Fruit fly (Drosophila melanogaster) whole organism, embryonic: ENCODE measurements around the gene CG32369.
A peak's percentile ranks its signal among the peaks of the same experiment; 100 is the strongest.

Source experiments
- Atf-2 ChIP-seq: fragments of 200-800 bp; sonication (Bioruptor generic); optimal IDR thresholded peaks from 2 replicates; lab custom pipeline; 2016; ENCODE audit warnings: missing biosample characterization, missing genetic modification characterization
- Awh ChIP-seq: fragments of 200-800 bp; sonication (Bioruptor generic); IDR thresholded peaks from 2 replicates; pipeline ENCODE4, ENCODE4 v1.3.6; 2022; ENCODE audit warnings: missing biosample characterization, missing genetic modification characterization
- Bdp1 ChIP-seq: fragments of 200-800 bp; sonication (Bioruptor generic); optimal IDR thresholded peaks from 3 replicates; lab custom pipeline; 2016; ENCODE audit warnings: missing biosample characterization, missing genetic modification characterization
- Bgb ChIP-seq: fragments of 200-800 bp; sonication (Bioruptor generic); IDR thresholded peaks from 2 replicates; pipeline ENCODE4 v1.3.6; 2022; ENCODE audit warnings: missing biosample characterization, missing genetic modification characterization; ENCODE audit not compliant: partially characterized antibody
- CG1024 ChIP-seq: fragments of 200-800 bp; sonication (Bioruptor generic); IDR thresholded peaks from 2 replicates; pipeline ENCODE4 v1.3.6; 2022; ENCODE audit warnings: missing biosample characterization, missing genetic modification characterization
- CG10274 ChIP-seq: fragments of 200-800 bp; sonication (Bioruptor generic); optimal IDR thresholded peaks from 3 replicates; lab custom pipeline; 2017; ENCODE audit warnings: missing biosample characterization, mild to moderate bottlenecking, missing genetic modification characterization
- CG11456 ChIP-seq: fragments of 200-800 bp; sonication (Bioruptor generic); IDR thresholded peaks from 3 replicates; pipeline ENCODE4 v1.3.6; 2022; ENCODE audit warnings: missing biosample characterization, missing genetic modification characterization
- CG11723 ChIP-seq: fragments of 200-800 bp; sonication (Bioruptor generic); optimal IDR thresholded peaks from 2 replicates; lab custom pipeline; 2017; ENCODE audit warnings: missing biosample characterization, mild to moderate bottlenecking, missing genetic modification characterization
- CG12391 ChIP-seq: fragments of 200-800 bp; sonication (Bioruptor generic); optimal IDR thresholded peaks from 3 replicates; lab custom pipeline; 2018; ENCODE audit warnings: missing biosample characterization, mild to moderate bottlenecking, missing genetic modification characterization, moderate library complexity
- CG13894 ChIP-seq: fragments of 200-800 bp; sonication (Bioruptor generic); optimal IDR thresholded peaks from 3 replicates; lab custom pipeline; 2018; ENCODE audit warnings: missing biosample characterization, mild to moderate bottlenecking, missing genetic modification characterization, moderate library complexity
- CG16779 ChIP-seq: fragments of 200-800 bp; sonication (Bioruptor generic); IDR thresholded peaks from 2 replicates; pipeline ENCODE4 v1.3.6; 2022; ENCODE audit warnings: missing biosample characterization, missing genetic modification characterization
- CG17361 ChIP-seq: fragments of 200-800 bp; sonication (Bioruptor generic); IDR thresholded peaks from 3 replicates; pipeline ENCODE4 v1.3.6; 2022; ENCODE audit warnings: missing biosample characterization, missing genetic modification characterization
- CG1832 ChIP-seq: fragments of 200-800 bp; sonication (Bioruptor generic); optimal IDR thresholded peaks from 2 replicates; lab custom pipeline; 2017; ENCODE audit warnings: missing biosample characterization, mild to moderate bottlenecking, missing genetic modification characterization, inconsistent platforms
- CG2129 ChIP-seq: fragments of 200-800 bp; sonication (Bioruptor generic); IDR thresholded peaks from 2 replicates; pipeline ENCODE4 v1.3.6; 2022; ENCODE audit warnings: missing biosample characterization, missing genetic modification characterization; ENCODE audit not compliant: partially characterized antibody
- CG31388 ChIP-seq: fragments of 200-800 bp; sonication (Bioruptor generic); optimal IDR thresholded peaks from 2 replicates; lab custom pipeline; 2016; ENCODE audit warnings: missing biosample characterization, missing genetic modification characterization
- CG4328 ChIP-seq: fragments of 200-800 bp; sonication (Bioruptor generic); optimal IDR thresholded peaks from 3 replicates; lab custom pipeline; 2017; ENCODE audit warnings: missing biosample characterization, missing genetic modification reagents, missing genetic modification characterization
- CG6654 ChIP-seq: fragments of 200-800 bp; sonication (Bioruptor generic); optimal IDR thresholded peaks from 2 replicates; lab custom pipeline; 2017; ENCODE audit warnings: missing biosample characterization, mild to moderate bottlenecking, missing genetic modification characterization
- CG6683 ChIP-seq: fragments of 200-800 bp; sonication (Bioruptor generic); optimal IDR thresholded peaks from 2 replicates; lab custom pipeline; 2017; ENCODE audit warnings: missing biosample characterization, mild to moderate bottlenecking, missing genetic modification characterization, missing genetic modification reagents
- CG8359 ChIP-seq: fragments of 200-800 bp; sonication (Bioruptor generic); optimal IDR thresholded peaks from 2 replicates; lab custom pipeline; 2017; ENCODE audit warnings: missing biosample characterization, mild to moderate bottlenecking, missing genetic modification characterization, borderline replicate concordance
- CG8944 ChIP-seq: fragments of 200-800 bp; sonication (Bioruptor generic); optimal IDR thresholded peaks from 3 replicates; lab custom pipeline; 2016; ENCODE audit warnings: missing biosample characterization, missing genetic modification characterization
- CG9876 ChIP-seq: fragments of 200-800 bp; sonication (Bioruptor generic); optimal IDR thresholded peaks from 2 replicates; lab custom pipeline; 2016; ENCODE audit warnings: missing biosample characterization, missing genetic modification characterization
- Dll ChIP-seq: fragments of 200-800 bp; sonication (Bioruptor generic); IDR thresholded peaks from 4 replicates; pipeline ENCODE4 v1.3.6; 2022; ENCODE audit warnings: missing biosample characterization, missing genetic modification characterization; ENCODE audit not compliant: partially characterized antibody
- Dp ChIP-seq: fragments of 200-800 bp; sonication (Bioruptor generic); optimal IDR thresholded peaks from 2 replicates; lab custom pipeline; 2018; ENCODE audit warnings: missing biosample characterization, mild to moderate bottlenecking, missing genetic modification characterization, moderate library complexity
- E2f1 ChIP-seq: fragments of 200-800 bp; sonication (Bioruptor generic); IDR thresholded peaks from 2 replicates; pipeline ENCODE4 v1.3.6; 2022; ENCODE audit warnings: missing biosample characterization, missing genetic modification characterization
- Gug ChIP-seq: fragments of 200-800 bp; sonication (Bioruptor generic); IDR thresholded peaks from 4 replicates; pipeline ENCODE4 v1.3.6; 2022; ENCODE audit warnings: missing biosample characterization, missing genetic modification characterization
- Hsf ChIP-seq: fragments of 200-800 bp; sonication (Bioruptor generic); optimal IDR thresholded peaks from 3 replicates; lab custom pipeline; 2016; ENCODE audit warnings: missing biosample characterization, missing genetic modification characterization
- Lhr ChIP-seq: fragments of 200-800 bp; sonication (Bioruptor generic); optimal IDR thresholded peaks from 3 replicates; lab custom pipeline; 2017; ENCODE audit warnings: mild to moderate bottlenecking, missing biosample characterization, missing genetic modification reagents, missing genetic modification characterization
- Lim3 ChIP-seq: fragments of 200-800 bp; sonication (Bioruptor generic); IDR thresholded peaks from 2 replicates; pipeline ENCODE4 v1.3.6; 2022; ENCODE audit warnings: missing biosample characterization, missing genetic modification characterization
- NFAT ChIP-seq: fragments of 200-800 bp; sonication (Bioruptor generic); IDR thresholded peaks from 2 replicates; pipeline ENCODE4 v1.3.6; 2022; ENCODE audit warnings: missing biosample characterization, missing genetic modification characterization
- Oaz ChIP-seq: fragments of 200-800 bp; sonication (Bioruptor generic); IDR thresholded peaks from 2 replicates; pipeline ENCODE4 v1.3.6; 2022; ENCODE audit warnings: missing biosample characterization, missing genetic modification characterization
- Optix ChIP-seq: fragments of 200-800 bp; sonication (Bioruptor generic); IDR thresholded peaks from 3 replicates; pipeline ENCODE4 v1.3.6; 2022; ENCODE audit warnings: missing biosample characterization, missing genetic modification characterization
- Stat92E ChIP-seq, 3 experiments: fragments of >200 bp in 2 of 3; fragments of 200-800 bp in 1 of 3; sonication (Bioruptor generic) in 1 of 3; optimal IDR thresholded peaks; 2 replicates each; lab custom pipeline; 2017 to 2019; ENCODE audit warnings: missing biosample characterization in 3 of 3, missing genetic modification characterization in 3 of 3, mild to moderate bottlenecking in 1 of 3, moderate library complexity in 1 of 3
- Taf1 ChIP-seq: fragments of 200-800 bp; sonication (Bioruptor generic); IDR thresholded peaks from 2 replicates; pipeline ENCODE4 v1.3.6; 2022; ENCODE audit warnings: missing biosample characterization, missing genetic modification characterization
- amos ChIP-seq: fragments of 200-800 bp; sonication (Bioruptor generic); IDR thresholded peaks from 2 replicates; pipeline ENCODE4 v1.3.6; 2022; ENCODE audit warnings: missing biosample characterization, missing genetic modification characterization; ENCODE audit not compliant: partially characterized antibody
- aop ChIP-seq: fragments of 200-800 bp; sonication (Bioruptor generic); IDR thresholded peaks from 2 replicates; pipeline ENCODE4 v1.3.6; 2022; ENCODE audit warnings: missing biosample characterization, missing genetic modification characterization
- bab2 ChIP-seq: fragments of 200-800 bp; sonication (Bioruptor generic); optimal IDR thresholded peaks from 2 replicates; lab custom pipeline; 2016; ENCODE audit warnings: missing biosample characterization, missing genetic modification characterization
- crol ChIP-seq: fragments of 200-800 bp; sonication (Bioruptor generic); IDR thresholded peaks from 2 replicates; pipeline ENCODE4 v1.3.6; 2022; ENCODE audit warnings: missing biosample characterization, missing genetic modification characterization
- crp ChIP-seq, 2 experiments: fragments of 200-800 bp; sonication (Bioruptor generic); optimal IDR thresholded peaks; 2 replicates in 1 of 2; 3 replicates in 1 of 2; lab custom pipeline; 2017; ENCODE audit warnings: missing biosample characterization in 2 of 2, missing genetic modification characterization in 2 of 2, mild to moderate bottlenecking in 1 of 2, moderate library complexity in 1 of 2
- danr ChIP-seq: fragments of 200-800 bp; sonication (Bioruptor generic); IDR thresholded peaks from 2 replicates; pipeline ENCODE4 v1.3.6; 2022; ENCODE audit warnings: missing biosample characterization, missing genetic modification characterization
- disco-r ChIP-seq: fragments of 200-800 bp; sonication (Bioruptor generic); optimal IDR thresholded peaks from 2 replicates; lab custom pipeline; 2016; ENCODE audit warnings: missing biosample characterization, missing genetic modification characterization
- dm ChIP-seq: fragments of 200-800 bp; sonication (Bioruptor generic); optimal IDR thresholded peaks from 3 replicates; lab custom pipeline; 2016; ENCODE audit warnings: missing biosample characterization, missing genetic modification characterization
- gcm ChIP-seq: fragments of 200-800 bp; sonication (Bioruptor generic); optimal IDR thresholded peaks from 2 replicates; lab custom pipeline; 2019; ENCODE audit warnings: missing biosample characterization, mild to moderate bottlenecking, missing genetic modification characterization, moderate library complexity
- inv ChIP-seq: fragments of 200-800 bp; sonication (Bioruptor generic); IDR thresholded peaks from 2 replicates; pipeline ENCODE4 v1.3.6; 2022; ENCODE audit warnings: missing biosample characterization, missing genetic modification characterization; ENCODE audit not compliant: partially characterized antibody
- jing ChIP-seq: fragments of 200-800 bp; sonication (Bioruptor generic); optimal IDR thresholded peaks from 2 replicates; lab custom pipeline; 2018; ENCODE audit warnings: missing biosample characterization, mild to moderate bottlenecking, missing genetic modification characterization
- knrl ChIP-seq: fragments of 200-800 bp; sonication (Bioruptor generic); IDR thresholded peaks from 3 replicates; pipeline ENCODE4 v1.3.6; 2022; ENCODE audit warnings: missing biosample characterization, missing genetic modification characterization; ENCODE audit not compliant: partially characterized antibody
- p53 ChIP-seq: fragments of 200-800 bp; sonication (Bioruptor generic); optimal IDR thresholded peaks from 2 replicates; lab custom pipeline; 2016; ENCODE audit warnings: missing biosample characterization, missing genetic modification characterization
- ro ChIP-seq: fragments of 200-800 bp; sonication (Bioruptor generic); IDR thresholded peaks from 2 replicates; pipeline ENCODE4 v1.3.6; 2022; ENCODE audit warnings: missing biosample characterization, missing genetic modification characterization
- slou ChIP-seq: fragments of 200-800 bp; sonication (Bioruptor generic); optimal IDR thresholded peaks from 3 replicates; lab custom pipeline; 2016; ENCODE audit warnings: missing biosample characterization, missing genetic modification characterization
- trem ChIP-seq: fragments of 200-800 bp; optimal IDR thresholded peaks from 3 replicates; lab custom pipeline; 2019; ENCODE audit warnings: missing biosample characterization, mild to moderate bottlenecking, missing genetic modification characterization, moderate library complexity

CG32369 gene

dm6 chr3L:7854752-7855454 lies 45.3 kb upstream of the CG32369 start (continued):
- TF ChIP-seq CG6683 (GFP tag; lab: Kevin White, UChicago) (peak; percentile 59), gcm (GFP tag; lab: Kevin White, UChicago) (peak; percentile 66), Stat92E (GFP tag; optimal IDR thresholded peaks at IDR 0.05; lab: Kevin White, UChicago) (peak in 1 of 3 experiments; percentile 5), Dp (no peak), NFAT (GFP tag; lab: Robert Waterston, UW) (no peak), CG12391 (peak; percentile 28), crp (GFP tag; optimal IDR thresholded peaks at IDR 0.05; lab: Kevin White, UChicago) (peak in 1 of 2 experiments; percentile 57), CG11723 (GFP tag; lab: Kevin White, UChicago) (peak; percentile 75), Hsf (GFP tag; lab: Kevin White, UChicago) (no peak), E2f1 (GFP tag; lab: Robert Waterston, UW) (no peak), CG8359 (GFP tag; lab: Kevin White, UChicago) (peak; percentile 76), CG6654 (GFP tag; lab: Kevin White, UChicago) (no peak), CG13894 (tag; lab: Kevin White, UChicago) (peak; percentile 76), CG9876 (GFP tag; lab: Kevin White, UChicago) (no peak), danr (GFP tag; lab: Robert Waterston, UW) (no peak), Lim3 (GFP tag; lab: Robert Waterston, UW) (no peak), ro (GFP tag; lab: Robert Waterston, UW) (no peak), CG2129 (no peak), dm (GFP tag; lab: Kevin White, UChicago) (no peak), trem (tag; lab: Kevin White, UChicago) (peak; percentile 42), CG1024 (GFP tag; lab: Robert Waterston, UW) (peak; percentile 35; the same call in 1 of the 2 replicates), Dll (GFP tag; lab: Robert Waterston, UW) (no peak), CG8944 (GFP tag; lab: Kevin White, UChicago) (no peak), CG17361 (GFP tag; lab: Robert Waterston, UW) (peak; percentile 46; the same call in 1 of the 3 replicates), slou (no peak), disco-r (no peak), CG11456 (0 out of 3 replicates have a peak, but pooled peaks have one; percentile 60), Bdp1 (no peak), CG16779 (GFP tag; lab: Robert Waterston, UW) (no peak), knrl (GFP tag; lab: Robert Waterston, UW) (no peak), bab2 (GFP tag; lab: Kevin White, UChicago) (no peak), CG10274 (GFP tag; lab: Kevin White, UChicago) (peak; percentile 54), jing (GFP tag; lab: Kevin White, UChicago) (no peak), crol (peak; percentile 62), inv (GFP tag; lab: Robert Waterston, UW) (no peak), amos (no peak; the same call in 1 of the 2 replicates), Bgb (no peak), CG31388 (no peak), CG1832 (GFP tag; lab: Kevin White, UChicago) (no peak), p53 (GFP tag; lab: Kevin White, UChicago) (no peak), Oaz (GFP tag; lab: Robert Waterston, UW) (no peak), aop (GFP tag; lab: Robert Waterston, UW) (no peak), Gug (GFP tag; lab: Robert Waterston, UW) (no peak), Lhr (GFP tag; lab: Kevin White, UChicago) (peak; percentile 8), Atf-2 (no peak), Awh (GFP tag; lab: Robert Waterston, UW) (0 out of 2 replicates have a peak, but pooled peaks have one; percentile 8), Optix (GFP tag; lab: Robert Waterston, UW) (no peak), Taf1 (GFP tag; lab: Robert Waterston, UW) (no peak), CG4328 (GFP tag; lab: Kevin White, UChicago) (peak; percentile 85)
